Worm (Caenorhabditis elegans) whole organism, late embryonic: Measurements from ENCODE around the gene flp-7.

ENCODE experiments used
- C38D4.7 ChIP-seq: fragments of 200-800 bp; sonication (Bioruptor generic); optimal IDR thresholded peaks from 2 replicates; lab custom pipeline; 2018; ENCODE audit warnings: mild to moderate bottlenecking, missing genetic modification characterization, moderate library complexity, missing compliant biosample characterization
- F13H6.1 ChIP-seq: sonication (generic microtip); optimal IDR thresholded peaks from 2 replicates; lab custom pipeline; 2016; ENCODE audit warnings: missing genetic modification characterization, missing compliant biosample characterization
- Y22D7AL.16 ChIP-seq: sonication (generic microtip); optimal IDR thresholded peaks from 2 replicates; lab custom pipeline; 2016; ENCODE audit warnings: missing genetic modification characterization, missing compliant biosample characterization
- ceh-6 ChIP-seq: fragments of 200-800 bp; sonication (Bioruptor generic); optimal IDR thresholded peaks from 2 replicates; lab custom pipeline; 2018; ENCODE audit warnings: mild to moderate bottlenecking, missing genetic modification characterization, missing compliant biosample characterization
- elt-2 ChIP-seq: sonication (generic microtip); optimal IDR thresholded peaks from 2 replicates; lab custom pipeline; 2016; ENCODE audit warnings: missing genetic modification reagents, missing genetic modification characterization, missing compliant biosample characterization
- elt-4 ChIP-seq: sonication (generic microtip); optimal IDR thresholded peaks from 2 replicates; lab custom pipeline; 2016; ENCODE audit warnings: missing genetic modification characterization, missing compliant biosample characterization
- hlh-6 ChIP-seq: sonication (generic microtip); optimal IDR thresholded peaks from 2 replicates; lab custom pipeline; 2016; ENCODE audit warnings: missing genotype, missing genetic modification characterization, missing compliant biosample characterization
- lin-11 ChIP-seq: fragments of 200-800 bp; sonication (Bioruptor generic); optimal IDR thresholded peaks from 2 replicates; lab custom pipeline; 2018; ENCODE audit warnings: mild to moderate bottlenecking, missing genetic modification characterization, missing compliant biosample characterization
- nhr-11 ChIP-seq: fragments of 150-350 bp; optimal IDR thresholded peaks from 2 replicates; lab custom pipeline; 2014; ENCODE audit warnings: missing biosample characterization, missing genetic modification characterization
- npax-4 ChIP-seq: sonication (generic microtip); optimal IDR thresholded peaks from 2 replicates; lab custom pipeline; 2016; ENCODE audit warnings: missing genetic modification characterization, missing compliant biosample characterization
- ref-2 ChIP-seq: sonication (generic microtip); optimal IDR thresholded peaks from 2 replicates; lab custom pipeline; 2016; ENCODE audit warnings: missing genetic modification characterization, missing compliant biosample characterization

ce11 chrX:5932923-5933322 lies 47.3 kb downstream of the flp-7 start:
- TF ChIP-seq hlh-6 (tag; lab: Kevin White, UChicago) (no peak), elt-4 (tag; lab: Kevin White, UChicago) (no peak), elt-2 (no peak), F13H6.1 (tag; lab: Kevin White, UChicago) (no peak), npax-4 (tag; lab: Kevin White, UChicago) (no peak), lin-11 (tag; lab: Kevin White, UChicago) (no peak), C38D4.7 (GFP tag; lab: Kevin White, UChicago) (no peak), nhr-11 (tag; lab: Kevin White, UChicago) (no peak), ref-2 (tag; lab: Kevin White, UChicago) (no peak), Y22D7AL.16 (no peak), ceh-6 (GFP tag; lab: Kevin White, UChicago) (no peak)
